Worm (Caenorhabditis elegans) whole organism, early embryonic: ENCODE measurements around the gene C52E4.7.

Experiments
- B0310.2 ChIP-seq: sonication (generic microtip); optimal IDR thresholded peaks from 2 replicates; lab custom pipeline; 2016; ENCODE audit warnings: mild to moderate bottlenecking, missing genetic modification characterization, missing compliant biosample characterization
- F13C5.2 ChIP-seq: sonication (generic microtip); optimal IDR thresholded peaks from 2 replicates; lab custom pipeline; 2017; ENCODE audit warnings: mild to moderate bottlenecking, missing genetic modification characterization, inconsistent platforms, missing compliant biosample characterization
- aly-1 ChIP-seq: sonication (generic microtip); optimal IDR thresholded peaks from 2 replicates; lab custom pipeline; 2016; ENCODE audit warnings: missing genetic modification characterization, missing compliant biosample characterization
- ama-1 ChIP-seq: fragments of 150-350 bp; optimal IDR thresholded peaks from 2 replicates; lab custom pipeline; 2014
- ceh-13 ChIP-seq: fragments of 200-800 bp; sonication (Bioruptor generic); optimal IDR thresholded peaks from 2 replicates; lab custom pipeline; 2018; ENCODE audit warnings: mild to moderate bottlenecking, missing genetic modification characterization, missing compliant biosample characterization
- ceh-36 ChIP-seq: sonication (generic microtip); optimal IDR thresholded peaks from 2 replicates; lab custom pipeline; 2016; ENCODE audit warnings: missing genetic modification characterization, inconsistent platforms, missing compliant biosample characterization
- ets-7 ChIP-seq: sonication (generic microtip); optimal IDR thresholded peaks from 2 replicates; lab custom pipeline; 2016; ENCODE audit warnings: missing genotype, missing genetic modification characterization, missing compliant biosample characterization
- flt-1 ChIP-seq: fragments of 200-800 bp; sonication (Bioruptor generic); IDR thresholded peaks from 2 replicates; pipeline ENCODE4 v1.3.6; 2022; ENCODE audit warnings: missing genetic modification characterization, missing compliant biosample characterization
- hmbx-1 ChIP-seq: sonication (generic microtip); optimal IDR thresholded peaks from 2 replicates; lab custom pipeline; 2016; ENCODE audit warnings: mild to moderate bottlenecking, missing genetic modification characterization, missing compliant biosample characterization
- hmg-4 ChIP-seq: fragments of 200-800 bp; sonication (Bioruptor generic); optimal IDR thresholded peaks from 2 replicates; lab custom pipeline; 2018; ENCODE audit warnings: mild to moderate bottlenecking, missing genetic modification characterization, missing compliant biosample characterization
- hnd-1 ChIP-seq: sonication (generic microtip); optimal IDR thresholded peaks from 2 replicates; lab custom pipeline; 2016; ENCODE audit warnings: missing genetic modification characterization, missing compliant biosample characterization
- pes-1 ChIP-seq: fragments of 200-800 bp; sonication (Bioruptor generic); IDR thresholded peaks from 2 replicates; pipeline ENCODE4 v1.3.6; 2022; ENCODE audit warnings: missing genetic modification reagents, missing genetic modification characterization, missing compliant biosample characterization
- scrt-1 ChIP-seq: fragments of 200-800 bp; sonication (Bioruptor generic); IDR thresholded peaks from 2 replicates; pipeline ENCODE4 v1.3.6; 2022; ENCODE audit warnings: missing genetic modification characterization, missing compliant biosample characterization
- sea-1 ChIP-seq: fragments of 200-800 bp; sonication (Bioruptor generic); conservative IDR thresholded peaks from 2 replicates; pipeline ENCODE4 v1.3.6; 2022; ENCODE audit warnings: missing genetic modification characterization, missing compliant biosample characterization
- tbx-11 ChIP-seq: fragments of 200-800 bp; sonication (Bioruptor generic); IDR thresholded peaks from 2 replicates; pipeline ENCODE4 v1.3.6; 2022; ENCODE audit warnings: missing genetic modification characterization, missing compliant biosample characterization
- tbx-37 ChIP-seq: fragments of 200-800 bp; sonication (Bioruptor generic); conservative IDR thresholded peaks from 2 replicates; pipeline ENCODE4 v1.3.6; 2022; ENCODE audit warnings: missing genetic modification reagents, missing genetic modification characterization, missing compliant biosample characterization
- tra-4 ChIP-seq: sonication (generic microtip); optimal IDR thresholded peaks from 2 replicates; lab custom pipeline; 2017; ENCODE audit warnings: missing genetic modification characterization, missing compliant biosample characterization

Gene C52E4.7

DNA sequence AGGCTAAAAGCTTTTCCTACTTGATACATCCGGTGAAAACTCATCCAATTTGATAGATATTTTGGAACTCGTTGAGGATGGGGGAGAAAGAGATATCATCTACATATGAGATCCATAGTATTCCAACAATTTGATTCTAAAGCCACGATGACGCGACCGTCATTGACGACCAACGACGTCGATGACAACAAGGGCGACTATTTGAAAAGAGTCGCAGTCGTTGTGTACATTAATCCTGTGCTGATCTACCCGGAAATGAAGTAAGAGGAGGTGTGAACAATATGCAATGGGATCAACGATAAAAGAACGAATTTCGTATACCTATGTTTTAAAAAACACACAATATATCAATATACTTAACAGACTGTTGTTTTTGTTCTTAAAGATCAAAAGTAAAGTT lies 34.1 kb downstream of the C52E4.7 start:
- TF ChIP-seq tbx-37 = no peak
- no peak for TF ChIP-seq hmg-4 (GFP tag; lab: Kevin White, UChicago)
- TF ChIP-seq hmbx-1 = no peak
- TF ChIP-seq tbx-11 (GFP tag; lab: Robert Waterston, UW) = no peak
- TF ChIP-seq aly-1 (tag; lab: Kevin White, UChicago) = no peak

DNA sequence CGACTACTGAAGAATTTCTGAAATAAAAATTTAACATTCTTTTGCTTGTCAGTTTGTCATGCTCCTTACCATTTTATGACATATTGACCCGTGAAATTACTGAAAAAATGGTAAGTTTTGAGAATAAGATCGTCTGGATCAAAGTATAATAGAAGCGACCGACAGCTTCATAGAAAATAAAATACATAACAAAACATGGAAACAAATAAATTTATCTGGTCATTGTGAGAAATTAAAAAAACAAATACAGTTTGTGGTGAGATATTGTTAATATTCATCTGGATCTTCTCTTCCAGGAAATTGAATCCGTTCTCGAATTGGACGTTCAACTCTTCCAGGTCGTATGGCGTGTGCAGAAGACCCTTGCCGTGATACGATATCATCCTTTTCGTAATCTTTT lies 38.0 kb downstream of the C52E4.7 start, which contains the start of gene pkc-1:
Gene pkc-1 (minus strand): TSS at position 101 of the 400 bp plus-strand sequence.
- TF ChIP-seq pes-1 (no peak), sea-1 (GFP tag; lab: Robert Waterston, UW) (no peak), ama-1 (lab: Kevin White, UChicago) (no peak), ceh-13 (GFP tag; lab: Kevin White, UChicago) (no peak), ets-7 (no peak), scrt-1 (no peak), hmbx-1 (no peak), tra-4 (tag; lab: Kevin White, UChicago) (no peak), flt-1 (GFP tag; lab: Robert Waterston, UW) (no peak), B0310.2 (tag; lab: Kevin White, UChicago) (no peak), tbx-37 (no peak), hmg-4 (GFP tag; lab: Kevin White, UChicago) (no peak), aly-1 (tag; lab: Kevin White, UChicago) (no peak), tbx-11 (GFP tag; lab: Robert Waterston, UW) (no peak), F13C5.2 (tag; lab: Kevin White, UChicago) (no peak), ceh-36 (tag; lab: Kevin White, UChicago) (no peak)

DNA sequence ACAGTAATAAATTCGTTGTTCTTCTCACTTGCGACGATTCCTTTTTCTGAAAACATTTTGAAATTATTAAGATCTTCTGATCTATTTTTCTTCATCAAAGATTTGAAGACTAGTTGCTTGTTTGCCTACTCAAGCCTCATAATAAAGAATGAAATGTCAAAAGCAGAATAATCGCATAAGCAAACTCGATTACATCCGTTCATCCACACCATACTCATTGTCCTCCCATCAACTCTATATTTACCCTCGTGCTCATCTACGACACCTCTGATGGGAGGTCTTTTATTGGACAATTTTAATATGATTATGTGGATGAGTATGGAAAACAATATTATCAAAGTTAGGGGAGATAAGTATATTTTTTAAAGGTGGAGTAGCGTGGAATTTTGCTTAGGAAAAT lies 39.7 kb downstream of the C52E4.7 start:
- no peak for TF ChIP-seq F13C5.2 (tag; lab: Kevin White, UChicago)
- no peak for TF ChIP-seq flt-1 (GFP tag; lab: Robert Waterston, UW)
- TF ChIP-seq hnd-1 (tag; lab: Kevin White, UChicago) = no peak
- no peak for TF ChIP-seq B0310.2 (tag; lab: Kevin White, UChicago)

DNA sequence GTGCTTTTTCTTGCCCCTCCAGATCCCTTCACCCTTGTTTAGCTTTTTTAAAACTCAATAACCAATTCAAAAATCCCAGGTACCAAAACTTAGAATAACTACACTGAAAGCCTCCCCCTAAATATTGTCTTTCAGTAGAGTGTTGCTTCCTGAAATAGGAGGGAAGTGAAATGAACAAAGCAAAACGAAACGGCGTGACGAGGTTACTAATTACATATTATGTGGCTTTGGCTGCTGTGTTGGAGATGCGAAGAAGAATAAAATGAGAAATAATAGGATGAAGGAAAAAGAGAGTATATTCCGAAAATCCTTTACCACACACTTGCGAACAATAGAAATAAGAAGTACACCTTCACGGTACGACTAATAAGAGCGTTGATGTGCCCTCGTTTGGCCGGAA lies 42.0 kb downstream of the C52E4.7 start:
- TF ChIP-seq hmbx-1 = no peak

DNA sequence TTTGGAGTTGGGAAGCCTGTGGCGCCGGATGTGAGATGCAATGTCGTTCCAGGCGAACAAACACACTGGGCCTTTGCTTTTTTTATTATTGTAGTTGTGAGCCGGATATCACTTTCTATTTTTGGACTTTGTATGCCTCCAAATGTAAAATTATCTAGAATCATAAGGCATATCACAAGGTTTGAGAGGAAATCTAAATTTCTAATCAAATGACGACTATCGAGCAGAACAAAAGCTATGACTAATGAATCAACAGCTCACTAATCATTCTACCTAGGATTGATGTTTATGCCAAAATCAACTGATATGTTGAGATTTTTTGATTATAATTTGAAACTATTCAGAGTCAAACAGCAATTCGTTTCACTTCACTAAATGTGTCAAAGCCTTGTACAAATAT lies 43.8 kb downstream of the C52E4.7 start:
- no peak for TF ChIP-seq aly-1 (tag; lab: Kevin White, UChicago)
- no peak for TF ChIP-seq F13C5.2 (tag; lab: Kevin White, UChicago)
- no peak for TF ChIP-seq tbx-37
- no peak for TF ChIP-seq pes-1
- no peak for TF ChIP-seq scrt-1
- TF ChIP-seq sea-1 (GFP tag; lab: Robert Waterston, UW) = no peak
- TF ChIP-seq ama-1 (lab: Kevin White, UChicago) = no peak
- no peak for TF ChIP-seq B0310.2 (tag; lab: Kevin White, UChicago)
- TF ChIP-seq ceh-13 (GFP tag; lab: Kevin White, UChicago) = no peak

DNA sequence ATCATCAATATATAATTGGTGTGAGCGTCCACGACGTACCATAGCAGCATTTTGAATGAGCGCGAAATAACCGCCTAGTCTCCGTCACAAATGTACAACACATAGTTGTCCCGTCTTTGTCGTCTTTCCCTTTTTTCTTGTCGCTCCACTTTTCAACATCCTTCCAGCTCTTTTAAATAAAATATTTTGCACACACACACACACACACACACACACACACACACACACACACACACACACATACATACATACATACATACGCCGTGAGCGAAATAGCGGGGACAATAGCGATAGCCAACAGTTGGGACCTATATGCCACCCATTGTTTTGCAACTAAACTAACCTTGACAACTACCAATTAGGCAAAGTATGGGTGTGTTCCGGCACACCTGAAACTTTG lies 44.2 kb downstream of the C52E4.7 start:
- no peak for TF ChIP-seq sea-1 (GFP tag; lab: Robert Waterston, UW)
- TF ChIP-seq aly-1 (tag; lab: Kevin White, UChicago) = no peak
- TF ChIP-seq hnd-1 (tag; lab: Kevin White, UChicago) = no peak
- TF ChIP-seq ama-1 (lab: Kevin White, UChicago) = no peak
- no peak for TF ChIP-seq scrt-1
- TF ChIP-seq flt-1 (GFP tag; lab: Robert Waterston, UW) = no peak
- TF ChIP-seq F13C5.2 (tag; lab: Kevin White, UChicago) = no peak
- TF ChIP-seq hmbx-1 = no peak
- TF ChIP-seq tbx-11 (GFP tag; lab: Robert Waterston, UW) = no peak
- TF ChIP-seq ceh-36 (tag; lab: Kevin White, UChicago) = no peak
- TF ChIP-seq pes-1 = no peak
- TF ChIP-seq ceh-13 (GFP tag; lab: Kevin White, UChicago) = no peak

DNA sequence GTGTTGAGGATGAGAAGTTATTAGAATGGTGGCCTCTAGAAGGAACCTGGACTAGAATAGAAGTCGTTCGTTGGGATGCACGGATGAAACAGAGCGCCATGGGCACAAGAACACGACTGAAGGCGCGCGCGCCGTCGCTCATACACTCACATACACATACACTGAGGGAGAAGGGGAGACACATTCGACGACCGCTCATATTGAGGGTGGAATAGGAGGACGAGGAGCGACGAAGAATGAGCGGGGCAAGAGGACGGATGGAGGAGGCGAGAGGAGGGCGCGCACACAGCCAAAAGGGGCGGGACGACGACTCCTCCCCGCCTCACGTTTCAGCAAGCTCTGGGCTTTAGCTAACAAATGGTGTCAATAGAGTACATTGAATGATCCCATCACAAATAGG lies 44.7 kb downstream of the C52E4.7 start:
- TF ChIP-seq hmg-4 (GFP tag; lab: Kevin White, UChicago) (peak; percentile 62), scrt-1 (peak; percentile 54; the same call in 1 of the 2 replicates), flt-1 (GFP tag; lab: Robert Waterston, UW) (no peak), aly-1 (tag; lab: Kevin White, UChicago) (peak; percentile 8)

DNA sequence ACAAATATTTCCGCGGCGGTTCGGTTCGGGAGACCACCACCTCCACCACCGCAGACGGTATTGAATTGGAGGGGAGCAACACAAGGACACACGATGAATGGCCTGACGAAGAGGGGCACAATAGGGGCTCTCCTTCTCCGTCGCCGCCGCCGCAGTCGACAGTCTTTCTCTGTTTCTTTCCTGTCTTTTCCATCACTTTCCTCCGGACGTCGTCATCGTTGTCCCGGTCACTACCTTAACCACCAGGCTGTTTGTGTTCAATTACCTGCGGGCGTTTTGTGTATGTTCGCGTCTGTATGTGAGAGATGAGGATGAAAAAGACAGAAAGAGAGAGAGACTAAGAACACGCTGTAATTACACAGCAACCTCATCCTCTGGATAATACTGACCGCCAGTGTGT lies 45.7 kb downstream of the C52E4.7 start:
- no peak for TF ChIP-seq tra-4 (tag; lab: Kevin White, UChicago)
- peak; percentile 52 for TF ChIP-seq hmg-4 (GFP tag; lab: Kevin White, UChicago)
- TF ChIP-seq sea-1 (GFP tag; lab: Robert Waterston, UW) = 0 out of 2 replicates have a peak, but pooled peaks have one; percentile 7

DNA sequence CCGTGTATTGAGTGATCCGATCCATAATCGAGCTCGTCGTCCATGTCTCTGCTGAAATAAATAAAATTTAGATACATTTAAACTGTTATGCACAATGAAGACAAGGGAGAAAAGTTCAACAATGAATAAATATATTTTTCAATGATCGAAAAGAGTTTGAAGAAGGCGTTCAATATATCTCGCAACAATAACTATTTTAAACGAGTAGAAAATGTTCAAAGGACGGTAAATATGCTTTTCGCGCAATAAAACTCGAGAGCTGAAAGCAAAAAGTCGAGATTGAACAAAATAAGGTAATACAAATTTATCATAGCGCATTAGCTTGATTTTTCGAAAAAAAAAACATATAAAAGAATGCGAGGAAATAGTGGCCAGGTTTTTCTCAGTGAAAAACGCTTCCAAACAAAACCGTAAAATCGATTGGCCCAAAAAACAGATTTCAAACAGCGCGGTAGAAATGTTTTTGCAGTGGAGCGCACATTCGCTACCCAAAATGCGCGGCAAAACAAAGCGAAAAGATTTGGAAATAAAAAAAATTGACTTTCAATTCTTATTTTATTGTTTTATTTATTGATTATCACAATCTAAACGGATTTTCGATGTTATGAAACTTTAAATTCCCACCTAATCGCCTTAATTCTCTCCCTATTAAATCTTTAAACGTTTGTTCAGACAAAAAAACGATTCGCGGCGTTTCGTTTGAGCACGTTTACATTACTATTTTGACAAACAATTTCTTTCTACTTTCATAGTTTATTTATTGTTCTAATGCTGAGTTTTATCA lies 46.9 kb downstream of the C52E4.7 start, which contains the start of the genes kup-1 and F10C2.4:
Gene kup-1 (minus strand): TSS at position 51 of the 784 bp plus-strand sequence.
Gene F10C2.4 (plus strand): TSS at position 734 of the 784 bp plus-strand sequence.
- no peak for TF ChIP-seq hnd-1 (tag; lab: Kevin White, UChicago)
